Worm (Caenorhabditis elegans) whole organism, L4 larva: Measurements from ENCODE around the gene F01G10.5.

ENCODE experiments used
- lin-13 ChIP-seq: fragments of 150-350 bp; optimal IDR thresholded peaks from 2 replicates; lab custom pipeline; 2014; ENCODE audit warnings: missing biosample characterization, missing genetic modification reagents, missing genetic modification characterization
- nhr-10 ChIP-seq: fragments of 150-350 bp; optimal IDR thresholded peaks from 2 replicates; lab custom pipeline; 2014; ENCODE audit warnings: missing biosample characterization, missing genetic modification characterization
- nhr-6 ChIP-seq: fragments of 150-350 bp; optimal IDR thresholded peaks from 2 replicates; lab custom pipeline; 2014; ENCODE audit warnings: missing biosample characterization, missing genetic modification characterization
- nhr-76 ChIP-seq: fragments of 150-350 bp; optimal IDR thresholded peaks from 2 replicates; lab custom pipeline; 2014; ENCODE audit warnings: missing biosample characterization, missing genetic modification characterization
- pha-4 ChIP-seq, 2 experiments: fragments of 150-350 bp in 1 of 2; fragments of 200-800 bp in 1 of 2; sonication (Bioruptor generic) in 1 of 2; IDR thresholded peaks in 1 of 2; optimal IDR thresholded peaks in 1 of 2; 2 replicates each; pipeline versions ENCODE4 v1.3.6 to Lab custom; 2014 to 2022; ENCODE audit warnings: missing genetic modification characterization in 2 of 2, missing genetic modification reagents in 2 of 2, missing biosample characterization in 1 of 2, missing compliant biosample characterization in 1 of 2

DNA sequence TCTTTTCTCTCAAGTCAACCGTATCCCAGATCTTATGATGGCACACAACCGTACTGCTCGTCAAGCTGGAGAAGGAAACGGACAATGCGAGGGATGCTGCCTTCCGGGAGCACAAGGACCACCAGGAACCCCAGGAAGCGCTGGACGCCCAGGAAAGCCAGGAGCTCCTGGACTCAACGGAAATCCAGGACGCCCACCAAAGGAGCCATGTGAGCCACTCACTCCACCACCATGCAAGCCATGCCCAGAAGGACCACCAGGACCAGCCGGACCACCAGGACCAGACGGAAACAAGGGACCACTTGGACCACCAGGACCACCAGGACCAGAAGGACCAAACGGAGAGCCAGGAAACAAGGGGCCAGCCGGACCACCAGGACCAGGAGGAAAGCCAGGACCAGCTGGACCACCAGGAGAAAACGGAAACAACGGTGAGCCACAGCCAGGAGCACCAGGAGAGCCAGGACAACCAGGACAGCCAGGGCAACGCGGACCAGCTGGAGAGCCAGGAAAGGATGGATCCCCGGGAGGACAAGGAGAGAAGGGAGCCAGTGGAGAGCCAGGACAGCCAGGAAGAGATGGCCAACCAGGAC is 14.1 kb downstream of the F01G10.5 start:
- no peak for TF ChIP-seq nhr-10 (tag; lab: Kevin White, UChicago)
- TF ChIP-seq pha-4 (GFP tag; IDR thresholded peaks at IDR 0.05; lab: Robert Waterston, UW) = no peak
- TF ChIP-seq pha-4 (tag; optimal IDR thresholded peaks at IDR 0.05; lab: Kevin White, UChicago) = no peak
- TF ChIP-seq nhr-76 = no peak
- no peak for TF ChIP-seq lin-13 (GFP tag; lab: Kevin White, UChicago)
- TF ChIP-seq nhr-6 (tag; lab: Kevin White, UChicago) = no peak
